Worm (Caenorhabditis elegans) whole organism, young adult: ENCODE measurements around the gene T21D12.14.

Source experiments
- B0019.2 ChIP-seq: fragments of 200-800 bp; sonication (Bioruptor generic); conservative IDR thresholded peaks from 2 replicates; pipeline ENCODE4 v1.3.6; 2022; ENCODE audit warnings: missing genetic modification reagents, missing genetic modification characterization, missing compliant biosample characterization
- B0336.3 ChIP-seq: fragments of 200-800 bp; sonication (Bioruptor generic); IDR thresholded peaks from 2 replicates; pipeline ENCODE4 v1.3.6; 2022; ENCODE audit warnings: missing genetic modification characterization, missing compliant biosample characterization
- D2030.7 ChIP-seq: fragments of 200-800 bp; sonication (Bioruptor generic); IDR thresholded peaks from 2 replicates; pipeline ENCODE4 v1.3.6; 2022; ENCODE audit warnings: missing genetic modification reagents, missing genetic modification characterization, missing compliant biosample characterization
- F10E7.11 ChIP-seq: sonication (generic microtip); optimal IDR thresholded peaks from 2 replicates; lab custom pipeline; 2017; ENCODE audit warnings: mild to moderate bottlenecking, missing genetic modification characterization, moderate library complexity, missing compliant biosample characterization
- F37B4.10 ChIP-seq: fragments of 200-800 bp; sonication (Bioruptor generic); IDR thresholded peaks from 2 replicates; pipeline ENCODE4 v1.3.6; 2022; ENCODE audit warnings: missing genetic modification characterization, missing compliant biosample characterization
- F52B5.7 ChIP-seq: sonication (generic microtip); optimal IDR thresholded peaks from 2 replicates; lab custom pipeline; 2016; ENCODE audit warnings: mild to moderate bottlenecking, missing genetic modification characterization, missing compliant biosample characterization
- F55B11.4 ChIP-seq: sonication (generic microtip); optimal IDR thresholded peaks from 2 replicates; lab custom pipeline; 2016; ENCODE audit warnings: missing compliant biosample characterization, missing genetic modification characterization, borderline replicate concordance; ENCODE audit not compliant: insufficient read depth
- T26A5.8 ChIP-seq: sonication (generic microtip); optimal IDR thresholded peaks from 2 replicates; lab custom pipeline; 2016; ENCODE audit warnings: missing genetic modification characterization, missing compliant biosample characterization
- Y53F4B.3 ChIP-seq: fragments of 200-800 bp; sonication (Bioruptor generic); IDR thresholded peaks from 2 replicates; pipeline ENCODE4 v1.3.6; 2022; ENCODE audit warnings: missing genetic modification reagents, missing genetic modification characterization, missing compliant biosample characterization
- Y53G8AR.9 ChIP-seq: fragments of 200-800 bp; sonication (Bioruptor generic); conservative IDR thresholded peaks from 2 replicates; pipeline ENCODE4 v1.3.6; 2022; ENCODE audit warnings: missing genetic modification reagents, missing genetic modification characterization, missing compliant biosample characterization
- Y56A3A.18 ChIP-seq: fragments of 200-800 bp; sonication (Bioruptor generic); IDR thresholded peaks from 2 replicates; pipeline ENCODE4 v1.3.6; 2022; ENCODE audit warnings: missing genetic modification reagents, missing genetic modification characterization, missing compliant biosample characterization
- Y95B8A.8 ChIP-seq: fragments of 200-800 bp; sonication (Bioruptor generic); IDR thresholded peaks from 2 replicates; pipeline ENCODE4 v1.3.6; 2022; ENCODE audit warnings: missing genetic modification reagents, missing genetic modification characterization, missing compliant biosample characterization
- ZK185.1 ChIP-seq: sonication (generic microtip); optimal IDR thresholded peaks from 2 replicates; lab custom pipeline; 2016; ENCODE audit warnings: mild to moderate bottlenecking, missing genetic modification characterization, missing compliant biosample characterization; ENCODE audit not compliant: poor library complexity, severe bottlenecking
- atf-7 ChIP-seq: sonication (generic microtip); optimal IDR thresholded peaks from 2 replicates; lab custom pipeline; 2017; ENCODE audit warnings: mild to moderate bottlenecking, missing genetic modification characterization, missing compliant biosample characterization
- attf-5 ChIP-seq: fragments of 200-800 bp; sonication (Bioruptor generic); optimal IDR thresholded peaks from 2 replicates; lab custom pipeline; 2018; ENCODE audit warnings: mild to moderate bottlenecking, missing genetic modification characterization, missing compliant biosample characterization
- attf-6 ChIP-seq: fragments of 200-800 bp; sonication (Bioruptor generic); IDR thresholded peaks from 2 replicates; pipeline ENCODE4 v1.3.6; 2022; ENCODE audit warnings: missing genetic modification reagents, missing genetic modification characterization, missing compliant biosample characterization
- ceh-27 ChIP-seq: fragments of 200-800 bp; sonication (Bioruptor generic); optimal IDR thresholded peaks from 2 replicates; lab custom pipeline; 2018; ENCODE audit warnings: mild to moderate bottlenecking, missing genetic modification characterization, moderate library complexity, missing compliant biosample characterization
- ceh-40 ChIP-seq: fragments of 200-800 bp; sonication (Bioruptor generic); IDR thresholded peaks from 2 replicates; pipeline ENCODE4 v1.3.6; 2022; ENCODE audit warnings: missing genetic modification characterization, missing compliant biosample characterization
- ceh-58 ChIP-seq: fragments of 200-800 bp; sonication (Bioruptor generic); IDR thresholded peaks from 2 replicates; pipeline ENCODE4 v1.3.6; 2022; ENCODE audit warnings: missing genetic modification characterization, missing compliant biosample characterization
- ceh-79 ChIP-seq: sonication (generic microtip); optimal IDR thresholded peaks from 2 replicates; lab custom pipeline; 2017; ENCODE audit warnings: mild to moderate bottlenecking, missing genetic modification characterization, missing compliant biosample characterization
- dpff-1 ChIP-seq: sonication (generic microtip); optimal IDR thresholded peaks from 2 replicates; lab custom pipeline; 2017; ENCODE audit warnings: mild to moderate bottlenecking, missing genetic modification characterization, missing compliant biosample characterization
- ekl-4 ChIP-seq: fragments of 200-800 bp; sonication (Bioruptor generic); IDR thresholded peaks from 2 replicates; pipeline ENCODE4 v1.3.6; 2022; ENCODE audit warnings: missing genetic modification reagents, missing genetic modification characterization, missing compliant biosample characterization
- him-1 ChIP-seq: sonication (generic microtip); optimal IDR thresholded peaks from 2 replicates; lab custom pipeline; 2016; ENCODE audit warnings: missing genotype, missing genetic modification reagents, missing genetic modification characterization, missing compliant biosample characterization
- hmg-20 ChIP-seq: fragments of 200-800 bp; sonication (Bioruptor generic); IDR thresholded peaks from 2 replicates; pipeline ENCODE4 v1.3.6; 2022; ENCODE audit warnings: missing genetic modification reagents, missing genetic modification characterization, missing compliant biosample characterization
- lag-1 ChIP-seq: fragments of 200-800 bp; sonication (Bioruptor generic); IDR thresholded peaks from 2 replicates; pipeline ENCODE4 v1.3.6; 2022; ENCODE audit warnings: missing genetic modification reagents, missing genetic modification characterization, missing compliant biosample characterization
- let-526 ChIP-seq: fragments of 200-800 bp; sonication (Bioruptor generic); IDR thresholded peaks from 2 replicates; pipeline ENCODE4 v1.3.6; 2022; ENCODE audit warnings: missing genetic modification reagents, missing genetic modification characterization, missing compliant biosample characterization
- let-607 ChIP-seq, 2 experiments: fragments of 200-800 bp in 1 of 2; sonication (Bioruptor generic) in 1 of 2; sonication (generic microtip) in 1 of 2; optimal IDR thresholded peaks; 2 replicates each; lab custom pipeline; 2016 to 2018; ENCODE audit warnings: mild to moderate bottlenecking in 2 of 2, missing compliant biosample characterization in 2 of 2, missing genetic modification characterization in 2 of 2, moderate library complexity in 2 of 2, missing genotype in 1 of 2
- lsl-1 ChIP-seq: fragments of 200-800 bp; sonication (Bioruptor generic); optimal IDR thresholded peaks from 2 replicates; lab custom pipeline; 2018; ENCODE audit warnings: mild to moderate bottlenecking, missing genetic modification characterization, moderate library complexity, missing compliant biosample characterization
- madf-10 ChIP-seq: sonication (generic microtip); optimal IDR thresholded peaks from 2 replicates; lab custom pipeline; 2016; ENCODE audit warnings: mild to moderate bottlenecking, missing genetic modification characterization, missing compliant biosample characterization
- mcd-1 ChIP-seq: fragments of 200-800 bp; sonication (Bioruptor generic); IDR thresholded peaks from 2 replicates; pipeline ENCODE4 v1.3.6; 2022; ENCODE audit warnings: missing genetic modification reagents, missing genetic modification characterization, missing compliant biosample characterization
- mxl-1 ChIP-seq: sonication (generic microtip); optimal IDR thresholded peaks from 2 replicates; lab custom pipeline; 2016; ENCODE audit warnings: missing genetic modification characterization, missing compliant biosample characterization
- nfya-2 ChIP-seq: fragments of 200-800 bp; sonication (Bioruptor generic); IDR thresholded peaks from 2 replicates; pipeline ENCODE4 v1.3.6; 2022; ENCODE audit warnings: missing genetic modification reagents, missing genetic modification characterization, missing compliant biosample characterization
- nhr-120 ChIP-seq: fragments of 200-800 bp; sonication (Bioruptor generic); IDR thresholded peaks from 2 replicates; pipeline ENCODE4 v1.3.6; 2022; ENCODE audit warnings: missing genetic modification characterization, missing compliant biosample characterization
- nhr-27 ChIP-seq: fragments of 200-800 bp; sonication (Bioruptor generic); optimal IDR thresholded peaks from 2 replicates; lab custom pipeline; 2018; ENCODE audit warnings: mild to moderate bottlenecking, missing genetic modification characterization, moderate library complexity, missing compliant biosample characterization
- nhr-80 ChIP-seq: sonication (generic microtip); optimal IDR thresholded peaks from 2 replicates; lab custom pipeline; 2016; ENCODE audit warnings: missing genetic modification characterization, missing compliant biosample characterization
- rcor-1 ChIP-seq: fragments of 200-800 bp; sonication (Bioruptor generic); IDR thresholded peaks from 2 replicates; pipeline ENCODE4 v1.3.6; 2022; ENCODE audit warnings: missing genetic modification reagents, missing genetic modification characterization, missing compliant biosample characterization
- rpc-1 ChIP-seq, 2 experiments: fragments of 150-350 bp in 1 of 2; sonication (generic microtip) in 1 of 2; optimal IDR thresholded peaks; 2 replicates each; lab custom pipeline; 2014 to 2018; ENCODE audit warnings: missing biosample characterization in 1 of 2, missing genetic modification characterization in 1 of 2, missing genetic modification reagents in 1 of 2, missing genotype in 1 of 2
- sea-2 ChIP-seq: fragments of 200-800 bp; sonication (Bioruptor generic); IDR thresholded peaks from 2 replicates; pipeline ENCODE4 v1.3.6; 2022; ENCODE audit warnings: missing genetic modification characterization, missing compliant biosample characterization
- snpc-4 ChIP-seq, 5 experiments: fragments of 150-350 bp in 1 of 5; sonication (generic microtip) in 4 of 5; optimal IDR thresholded peaks; 2 replicates each; lab custom pipeline; 2014 to 2018; ENCODE audit warnings: missing genetic modification characterization in 5 of 5, missing biosample characterization in 3 of 5, antibody characterized with exemption in 2 of 5, mild to moderate bottlenecking in 2 of 5, missing compliant biosample characterization in 2 of 5, missing genotype in 2 of 5, moderate library complexity in 2 of 5, missing genetic modification reagents in 1 of 5
- somi-1 ChIP-seq: fragments of 200-800 bp; sonication (Bioruptor generic); optimal IDR thresholded peaks from 2 replicates; lab custom pipeline; 2018; ENCODE audit warnings: mild to moderate bottlenecking, missing genetic modification characterization, missing compliant biosample characterization
- tbx-9 ChIP-seq: sonication (generic microtip); optimal IDR thresholded peaks from 2 replicates; lab custom pipeline; 2016; ENCODE audit warnings: borderline replicate concordance, missing genetic modification characterization, inconsistent platforms, missing compliant biosample characterization
- tlf-1 ChIP-seq: fragments of 200-800 bp; sonication (Bioruptor generic); optimal IDR thresholded peaks from 2 replicates; lab custom pipeline; 2018; ENCODE audit warnings: mild to moderate bottlenecking, missing genetic modification characterization, missing compliant biosample characterization
- unc-62 ChIP-seq: fragments of 150-350 bp; optimal IDR thresholded peaks from 2 replicates; lab custom pipeline; 2014; ENCODE audit warnings: missing biosample characterization, missing genetic modification reagents, missing genetic modification characterization
- zim-3 ChIP-seq: sonication (generic microtip); optimal IDR thresholded peaks from 2 replicates; lab custom pipeline; 2017; ENCODE audit warnings: mild to moderate bottlenecking, missing genetic modification characterization, moderate library complexity, missing compliant biosample characterization
- ztf-18 ChIP-seq: sonication (generic microtip); optimal IDR thresholded peaks from 2 replicates; lab custom pipeline; 2016; ENCODE audit warnings: missing genotype, mild to moderate bottlenecking, missing genetic modification characterization, missing compliant biosample characterization
- ztf-22 ChIP-seq: fragments of 200-800 bp; sonication (Bioruptor generic); optimal IDR thresholded peaks from 2 replicates; lab custom pipeline; 2018; ENCODE audit warnings: mild to moderate bottlenecking, missing genetic modification characterization, moderate library complexity, missing compliant biosample characterization
- ztf-25 ChIP-seq: fragments of 200-800 bp; sonication (Bioruptor generic); IDR thresholded peaks from 2 replicates; pipeline ENCODE4 v1.3.6; 2022; ENCODE audit warnings: missing genetic modification reagents, missing genetic modification characterization, missing compliant biosample characterization
- ztf-26 ChIP-seq: sonication (generic microtip); optimal IDR thresholded peaks from 2 replicates; lab custom pipeline; 2017; ENCODE audit warnings: missing genetic modification characterization, missing compliant biosample characterization

The T21D12.14 gene

ce11 chrIV:322497-322896 lies 34.6 kb upstream of the T21D12.14 start, which contains the start of gene grl-26 (continued):
- TF ChIP-seq madf-10 (tag; lab: Kevin White, UChicago), result peak; percentile 71
- TF ChIP-seq let-607 (tag; optimal IDR thresholded peaks at IDR 0.05; lab: Kevin White, UChicago), result peak; percentile 6 to 25
- no peak for TF ChIP-seq nhr-27 (tag; lab: Kevin White, UChicago)
- peak; percentile 71 for TF ChIP-seq rcor-1
- no peak for TF ChIP-seq B0019.2
- peak; percentile 64 for TF ChIP-seq ceh-79 (tag; lab: Kevin White, UChicago)
- no peak for TF ChIP-seq ceh-58 (GFP tag; lab: Robert Waterston, UW)
- peak; percentile 63 for TF ChIP-seq mcd-1 (GFP tag; lab: Robert Waterston, UW)
- peak; percentile 73; the same call in 1 of the 2 replicates for TF ChIP-seq let-526 (GFP tag; lab: Robert Waterston, UW)
- 0 out of 2 replicates have a peak, but pooled peaks have one; percentile 86 for TF ChIP-seq F37B4.10
- TF ChIP-seq ekl-4 (GFP tag; lab: Robert Waterston, UW), result peak; percentile 65; the same call in 1 of the 2 replicates
- peak; percentile 28 for TF ChIP-seq ceh-27 (GFP tag; lab: Kevin White, UChicago)
- peak; percentile 55 for TF ChIP-seq attf-5 (GFP tag; lab: Kevin White, UChicago)
- TF ChIP-seq unc-62 (GFP tag; lab: Kevin White, UChicago), result no peak
- TF ChIP-seq tlf-1 (GFP tag; lab: Kevin White, UChicago), result peak; percentile 32
- peak; percentile 74 for TF ChIP-seq ztf-26 (tag; lab: Kevin White, UChicago)
- TF ChIP-seq mxl-1 (tag; lab: Kevin White, UChicago), result peak; percentile 57
- no peak for TF ChIP-seq sea-2 (GFP tag; lab: Robert Waterston, UW)
- no peak for TF ChIP-seq dpff-1 (tag; lab: Kevin White, UChicago)
- TF ChIP-seq Y53G8AR.9 (GFP tag; lab: Robert Waterston, UW), result 0 out of 2 replicates have a peak, but pooled peaks have one; percentile 29
- peak; percentile 1 for TF ChIP-seq atf-7 (tag; lab: Kevin White, UChicago)
- peak; percentile 76 for TF ChIP-seq snpc-4 (GFP tag; optimal IDR thresholded peaks at IDR 0.05; lab: Kevin White, UChicago)
- TF ChIP-seq snpc-4 (tag; optimal IDR thresholded peaks at IDR 0.05; lab: Kevin White, UChicago), result peak in 2 of 4 experiments; percentile 48 to 65
- TF ChIP-seq F55B11.4 (tag; lab: Kevin White, UChicago), result no peak
- peak; percentile 43 for TF ChIP-seq nhr-80 (tag; lab: Kevin White, UChicago)
- no peak for TF ChIP-seq ztf-22 (GFP tag; lab: Kevin White, UChicago)
- TF ChIP-seq nhr-120 (GFP tag; lab: Robert Waterston, UW), result 0 out of 2 replicates have a peak, but pooled peaks have one; percentile 15
- TF ChIP-seq Y53F4B.3 (GFP tag; lab: Robert Waterston, UW), result 0 out of 2 replicates have a peak, but pooled peaks have one; percentile 12
- TF ChIP-seq somi-1 (GFP tag; lab: Kevin White, UChicago), result peak; percentile 58
- TF ChIP-seq T26A5.8, result no peak
- TF ChIP-seq hmg-20, result 0 out of 2 replicates have a peak, but pooled peaks have one; percentile 14
- TF ChIP-seq Y56A3A.18 (GFP tag; lab: Robert Waterston, UW), result peak; percentile 85
- peak; percentile 24; the same call in 1 of the 2 replicates for TF ChIP-seq B0336.3
- TF ChIP-seq F10E7.11 (tag; lab: Kevin White, UChicago), result no peak
- TF ChIP-seq D2030.7 (GFP tag; lab: Robert Waterston, UW), result peak; percentile 78
- TF ChIP-seq Y95B8A.8 (GFP tag; lab: Robert Waterston, UW), result no peak
- TF ChIP-seq him-1, result peak; percentile 89
- no peak for TF ChIP-seq lag-1 (GFP tag; lab: Robert Waterston, UW)
- peak; percentile 79; the same call in 1 of the 2 replicates for TF ChIP-seq ztf-25 (GFP tag; lab: Robert Waterston, UW)
- TF ChIP-seq nfya-2 (GFP tag; lab: Robert Waterston, UW), result no peak
- peak; percentile 93 for TF ChIP-seq rpc-1 (optimal IDR thresholded peaks at IDR 0.05; lab: Kevin White, UChicago)
- TF ChIP-seq rpc-1 (tag; optimal IDR thresholded peaks at IDR 0.05; lab: Kevin White, UChicago), result peak; percentile 96
- peak; percentile 33 for TF ChIP-seq F52B5.7 (tag; lab: Kevin White, UChicago)
- TF ChIP-seq ztf-18 (tag; lab: Kevin White, UChicago), result peak; percentile 68
- peak; percentile 89 for TF ChIP-seq zim-3 (tag; lab: Kevin White, UChicago)
- no peak for TF ChIP-seq attf-6
- TF ChIP-seq ZK185.1 (tag; lab: Kevin White, UChicago), result peak; percentile 79
- TF ChIP-seq lsl-1 (GFP tag; lab: Kevin White, UChicago), result peak; percentile 25
- peak; percentile 86 for TF ChIP-seq ceh-40 (GFP tag; lab: Robert Waterston, UW)
- TF ChIP-seq tbx-9 (tag; lab: Kevin White, UChicago), result no peak
